Worm (Caenorhabditis elegans) whole organism, L2 larva: Measurements from ENCODE around the gene ZC239.15.

Experiments
- ceh-82 ChIP-seq: fragments of 150-350 bp; optimal IDR thresholded peaks from 2 replicates; lab custom pipeline; 2014; ENCODE audit warnings: missing biosample characterization, missing genetic modification characterization
- nhr-12 ChIP-seq: fragments of 150-350 bp; optimal IDR thresholded peaks from 2 replicates; lab custom pipeline; 2014; ENCODE audit warnings: missing biosample characterization, missing genetic modification characterization
- zag-1 ChIP-seq: fragments of 150-350 bp; optimal IDR thresholded peaks from 2 replicates; lab custom pipeline; 2014; ENCODE audit warnings: missing biosample characterization, missing genetic modification characterization

ce11 chrII:3267815-3268214 is 43.3 kb upstream of the ZC239.15 start:
- TF ChIP-seq nhr-12 (tag; lab: Kevin White, UChicago) (no peak), zag-1 (tag; lab: Kevin White, UChicago) (no peak), ceh-82 (no peak)
